Worm (Caenorhabditis elegans) whole organism, mixed stage, embryonic: ENCODE data around the gene lgc-6.

Experiments used
- M03D4.4 ChIP-seq: sonication (generic microtip); optimal IDR thresholded peaks from 2 replicates; lab custom pipeline; 2017; ENCODE audit warnings: mild to moderate bottlenecking, missing genetic modification characterization, missing compliant biosample characterization
- bed-3 ChIP-seq: fragments of 200-800 bp; sonication (Bioruptor generic); optimal IDR thresholded peaks from 3 replicates; lab custom pipeline; 2018; ENCODE audit warnings: mild to moderate bottlenecking, missing genetic modification characterization, moderate library complexity, missing compliant biosample characterization
- ceh-39 ChIP-seq: fragments of 150-350 bp; optimal IDR thresholded peaks from 2 replicates; lab custom pipeline; 2014; ENCODE audit warnings: missing biosample characterization, missing genetic modification characterization
- ceh-83 ChIP-seq: fragments of 200-800 bp; sonication (Bioruptor generic); optimal IDR thresholded peaks from 2 replicates; lab custom pipeline; 2018; ENCODE audit warnings: mild to moderate bottlenecking, missing genetic modification characterization, missing compliant biosample characterization
- ces-1 ChIP-seq: fragments of 150-350 bp; optimal IDR thresholded peaks from 2 replicates; lab custom pipeline; 2014; ENCODE audit warnings: missing biosample characterization, missing genetic modification reagents, missing genetic modification characterization
- cnd-1 ChIP-seq: fragments of 200-800 bp; sonication (Bioruptor generic); optimal IDR thresholded peaks from 2 replicates; lab custom pipeline; 2018; ENCODE audit warnings: mild to moderate bottlenecking, missing genetic modification characterization, missing compliant biosample characterization
- drap-1 ChIP-seq: fragments of 200-800 bp; sonication (Bioruptor generic); optimal IDR thresholded peaks from 3 replicates; lab custom pipeline; 2018; ENCODE audit warnings: mild to moderate bottlenecking, missing genetic modification characterization, missing compliant biosample characterization
- elt-1 ChIP-seq: sonication (generic microtip); optimal IDR thresholded peaks from 2 replicates; lab custom pipeline; 2017; ENCODE audit warnings: missing genetic modification characterization, mild to moderate bottlenecking, missing compliant biosample characterization, antibody characterized with exemption, moderate library complexity, borderline replicate concordance; ENCODE audit not compliant: insufficient read depth
- elt-3 ChIP-seq: fragments of 150-350 bp; optimal IDR thresholded peaks from 2 replicates; lab custom pipeline; 2014; ENCODE audit warnings: missing biosample characterization, missing genetic modification characterization
- flh-1 ChIP-seq: fragments of 200-800 bp; sonication (Bioruptor generic); optimal IDR thresholded peaks from 2 replicates; lab custom pipeline; 2018; ENCODE audit warnings: mild to moderate bottlenecking, missing genetic modification characterization, moderate library complexity, missing compliant biosample characterization
- ham-2 ChIP-seq: fragments of 200-800 bp; sonication (Bioruptor generic); optimal IDR thresholded peaks from 2 replicates; lab custom pipeline; 2018; ENCODE audit warnings: mild to moderate bottlenecking, missing genetic modification characterization, missing compliant biosample characterization
- hlh-1 ChIP-seq: fragments of 150-350 bp; optimal IDR thresholded peaks from 2 replicates; lab custom pipeline; 2014; ENCODE audit warnings: missing biosample characterization, missing genetic modification reagents, missing genetic modification characterization
- lin-13 ChIP-seq: fragments of 150-350 bp; optimal IDR thresholded peaks from 2 replicates; lab custom pipeline; 2014; ENCODE audit warnings: missing biosample characterization, missing genetic modification characterization
- lin-32 ChIP-seq: fragments of 200-800 bp; sonication (Bioruptor generic); optimal IDR thresholded peaks from 2 replicates; lab custom pipeline; 2018; ENCODE audit warnings: mild to moderate bottlenecking, missing genetic modification characterization, missing compliant biosample characterization
- lsy-2 ChIP-seq: fragments of 150-350 bp; optimal IDR thresholded peaks from 2 replicates; lab custom pipeline; 2014; ENCODE audit warnings: missing biosample characterization, missing genetic modification characterization
- mab-5 ChIP-seq: fragments of 150-350 bp; optimal IDR thresholded peaks from 2 replicates; lab custom pipeline; 2014; ENCODE audit warnings: missing biosample characterization, missing genetic modification characterization
- mep-1 ChIP-seq: fragments of 150-350 bp; optimal IDR thresholded peaks from 2 replicates; lab custom pipeline; 2017; ENCODE audit warnings: missing biosample characterization, missing genetic modification reagents, missing genetic modification characterization, inconsistent platforms
- mls-2 ChIP-seq: sonication (generic microtip); optimal IDR thresholded peaks from 2 replicates; lab custom pipeline; 2016; ENCODE audit warnings: mild to moderate bottlenecking, missing genetic modification characterization, moderate library complexity, missing compliant biosample characterization
- nhr-12 ChIP-seq: fragments of 150-350 bp; optimal IDR thresholded peaks from 2 replicates; lab custom pipeline; 2014; ENCODE audit warnings: missing biosample characterization, missing genetic modification characterization
- nhr-2 ChIP-seq: fragments of 150-350 bp; optimal IDR thresholded peaks from 2 replicates; lab custom pipeline; 2014; ENCODE audit warnings: missing biosample characterization, missing genetic modification characterization
- nhr-237 ChIP-seq: fragments of 150-350 bp; optimal IDR thresholded peaks from 2 replicates; lab custom pipeline; 2014; ENCODE audit warnings: missing biosample characterization, missing genetic modification characterization
- nhr-28 ChIP-seq: fragments of 150-350 bp; optimal IDR thresholded peaks from 2 replicates; lab custom pipeline; 2014; ENCODE audit warnings: missing biosample characterization, missing genetic modification characterization
- nhr-76 ChIP-seq: sonication (generic microtip); optimal IDR thresholded peaks from 2 replicates; lab custom pipeline; 2017; ENCODE audit warnings: missing biosample characterization, missing genetic modification characterization
- pha-4 ChIP-seq: fragments of 150-350 bp; optimal IDR thresholded peaks from 2 replicates; lab custom pipeline; 2018; ENCODE audit warnings: missing biosample characterization, missing genetic modification reagents, missing genetic modification characterization
- sem-2 ChIP-seq: fragments of 200-800 bp; sonication (Bioruptor generic); optimal IDR thresholded peaks from 2 replicates; lab custom pipeline; 2018; ENCODE audit warnings: mild to moderate bottlenecking, missing genetic modification characterization, missing compliant biosample characterization
- snpc-4 ChIP-seq: fragments of 150-350 bp; optimal IDR thresholded peaks from 2 replicates; lab custom pipeline; 2014; ENCODE audit warnings: missing biosample characterization, missing genetic modification characterization
- tbx-8 ChIP-seq: fragments of 200-800 bp; sonication (Bioruptor generic); optimal IDR thresholded peaks from 2 replicates; lab custom pipeline; 2018; ENCODE audit warnings: mild to moderate bottlenecking, missing genetic modification characterization, moderate library complexity, missing compliant biosample characterization
- unc-120 ChIP-seq: sonication (generic microtip); optimal IDR thresholded peaks from 2 replicates; lab custom pipeline; 2017; ENCODE audit warnings: missing genetic modification characterization, missing compliant biosample characterization; ENCODE audit not compliant: poor library complexity, severe bottlenecking
- unc-39 ChIP-seq: fragments of 150-350 bp; optimal IDR thresholded peaks from 2 replicates; lab custom pipeline; 2014; ENCODE audit warnings: missing biosample characterization, missing genetic modification characterization
- unc-62 ChIP-seq: fragments of 150-350 bp; optimal IDR thresholded peaks from 2 replicates; lab custom pipeline; 2014; ENCODE audit warnings: missing biosample characterization, missing genetic modification reagents, missing genetic modification characterization
- zip-8 ChIP-seq: fragments of 150-350 bp; optimal IDR thresholded peaks from 2 replicates; lab custom pipeline; 2014; ENCODE audit warnings: missing biosample characterization, missing genetic modification characterization
- ztf-11 ChIP-seq: fragments of 150-350 bp; optimal IDR thresholded peaks from 2 replicates; lab custom pipeline; 2014; ENCODE audit warnings: missing biosample characterization, missing genetic modification characterization

The lgc-6 gene

ce11 chrIV:8363163-8363562, 23.4 kb downstream of the lgc-6 start, which contains the start of gene D2096.12:
D2096.12 (plus strand) TSS chrIV:8363463.
- TF ChIP-seq ceh-83 (GFP tag; lab: Kevin White, UChicago) (no peak), unc-62 (GFP tag; lab: Kevin White, UChicago) (no peak), sem-2 (GFP tag; lab: Kevin White, UChicago) (no peak), tbx-8 (GFP tag; lab: Kevin White, UChicago) (no peak), mls-2 (tag; lab: Kevin White, UChicago) (no peak), nhr-12 (tag; lab: Kevin White, UChicago) (no peak), mab-5 (tag; lab: Kevin White, UChicago) (no peak), ztf-11 (tag; lab: Kevin White, UChicago) (no peak), cnd-1 (no peak)
- TF ChIP-seq, all 35 proteins: peak for 0

ce11 chrIV:8366295-8366694, 26.6 kb downstream of the lgc-6 start, which contains the start of gene aagr-1:
aagr-1 (plus strand) TSS chrIV:8366521.
- TF ChIP-seq M03D4.4: no peak
- TF ChIP-seq lin-32 (GFP tag; lab: Kevin White, UChicago): no peak
- no peak for TF ChIP-seq bed-3 (GFP tag; lab: Kevin White, UChicago)
- TF ChIP-seq sem-2 (GFP tag; lab: Kevin White, UChicago): no peak
- TF ChIP-seq zip-8 (tag; lab: Kevin White, UChicago): no peak
- no peak for TF ChIP-seq nhr-28 (tag; lab: Kevin White, UChicago)
- TF ChIP-seq elt-3: no peak
- TF ChIP-seq elt-1 (tag; lab: Kevin White, UChicago): no peak
- no peak for TF ChIP-seq lin-13
- no peak for TF ChIP-seq drap-1
- TF ChIP-seq ztf-11 (tag; lab: Kevin White, UChicago): no peak
- TF ChIP-seq tbx-8 (GFP tag; lab: Kevin White, UChicago): no peak
- no peak for TF ChIP-seq flh-1 (GFP tag; lab: Kevin White, UChicago)
- TF ChIP-seq mep-1 (tag; lab: Kevin White, UChicago): no peak
- TF ChIP-seq ham-2 (GFP tag; lab: Kevin White, UChicago): no peak
- TF ChIP-seq nhr-237 (tag; lab: Kevin White, UChicago): no peak
- no peak for TF ChIP-seq ceh-39
- no peak for TF ChIP-seq nhr-12 (tag; lab: Kevin White, UChicago)
- TF ChIP-seq nhr-2: no peak
- no peak for TF ChIP-seq mls-2 (tag; lab: Kevin White, UChicago)

ce11 chrIV:8367887-8368286, 28.2 kb downstream of the lgc-6 start:
- TF ChIP-seq lin-13: no peak
- TF ChIP-seq lsy-2 (tag; lab: Kevin White, UChicago): no peak
- TF ChIP-seq lin-32 (GFP tag; lab: Kevin White, UChicago): no peak
- no peak for TF ChIP-seq bed-3 (GFP tag; lab: Kevin White, UChicago)
- no peak for TF ChIP-seq ces-1 (GFP tag; lab: Kevin White, UChicago)
- TF ChIP-seq zip-8 (tag; lab: Kevin White, UChicago): no peak
- no peak for TF ChIP-seq snpc-4
- TF ChIP-seq mls-2 (tag; lab: Kevin White, UChicago): no peak
- TF ChIP-seq ceh-39: no peak
- no peak for TF ChIP-seq unc-62 (GFP tag; lab: Kevin White, UChicago)
- no peak for TF ChIP-seq unc-39 (tag; lab: Kevin White, UChicago)
- no peak for TF ChIP-seq mab-5 (tag; lab: Kevin White, UChicago)
- no peak for TF ChIP-seq nhr-28 (tag; lab: Kevin White, UChicago)
- no peak for TF ChIP-seq ztf-11 (tag; lab: Kevin White, UChicago)
- TF ChIP-seq tbx-8 (GFP tag; lab: Kevin White, UChicago): no peak
- no peak for TF ChIP-seq pha-4 (tag; lab: Kevin White, UChicago)
- no peak for TF ChIP-seq hlh-1 (tag; lab: Kevin White, UChicago)
- no peak for TF ChIP-seq nhr-76 (tag; lab: Kevin White, UChicago)
- TF ChIP-seq flh-1 (GFP tag; lab: Kevin White, UChicago): no peak
- TF ChIP-seq mep-1 (tag; lab: Kevin White, UChicago): no peak

- TF ChIP-seq ceh-39 (no peak), sem-2 (GFP tag; lab: Kevin White, UChicago) (no peak), bed-3 (GFP tag; lab: Kevin White, UChicago) (no peak), hlh-1 (tag; lab: Kevin White, UChicago) (no peak), nhr-28 (tag; lab: Kevin White, UChicago) (no peak), drap-1 (no peak), unc-120 (no peak), nhr-237 (tag; lab: Kevin White, UChicago) (no peak), ztf-11 (tag; lab: Kevin White, UChicago) (no peak), zip-8 (tag; lab: Kevin White, UChicago) (no peak), elt-1 (tag; lab: Kevin White, UChicago) (no peak), M03D4.4 (no peak), cnd-1 (no peak)
Measured at ce11 chrIV:8369135-8369534, 29.4 kb downstream of the lgc-6 start, which contains the start of gene D2096.6. D2096.6 (minus strand) TSS chrIV:8369235.
